Fruit fly (Drosophila melanogaster): ENCODE data around the gene CG9525.
A peak's percentile ranks its signal among the peaks of the same experiment; 100 is the strongest.

Gene CG9525

DNA sequence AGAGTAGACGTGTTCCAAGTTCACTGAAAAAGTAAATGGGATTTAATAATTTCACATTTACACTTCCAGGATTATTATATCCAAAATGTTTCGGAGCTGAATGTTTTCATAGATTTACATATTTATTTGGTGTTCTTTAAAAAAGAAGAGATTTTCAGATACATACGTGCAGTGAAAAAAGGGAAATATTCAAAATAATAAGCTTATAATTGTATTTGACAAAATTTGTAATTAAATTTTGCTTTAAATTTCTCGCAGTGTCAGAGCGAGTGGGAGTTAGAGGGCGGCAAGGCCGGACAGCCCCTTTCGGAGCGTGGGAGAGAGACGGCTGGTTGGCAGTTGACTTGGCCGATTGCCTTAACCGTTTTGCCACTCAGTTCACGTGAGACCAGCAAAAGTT is 25.2 kb downstream of the CG9525 start, which contains the start of gene Tsp29Fb (continued):
- no peak for TF ChIP-seq btn (GFP tag; optimal IDR thresholded peaks at IDR 0.05)
- peak; percentile 76 for TF ChIP-seq lilli (GFP tag; optimal IDR thresholded peaks at IDR 0.05)
- no peak for TF ChIP-seq trem (tag; optimal IDR thresholded peaks at IDR 0.05)
- TF ChIP-seq phol (tag; optimal IDR thresholded peaks at IDR 0.05), result peak; percentile 69
- TF ChIP-seq Bgb (GFP tag; IDR thresholded peaks at IDR 0.05; ENCODE audit: partially characterized antibody), result no peak
- TF ChIP-seq gfzf (GFP tag; optimal IDR thresholded peaks at IDR 0.05), result no peak
- TF ChIP-seq jing (GFP tag; optimal IDR thresholded peaks at IDR 0.05), result peak; percentile 34
- no peak for TF ChIP-seq NC2α (GFP tag; optimal IDR thresholded peaks at IDR 0.05)
- no peak for TF ChIP-seq Lpt (GFP tag; optimal IDR thresholded peaks at IDR 0.05)
- TF ChIP-seq CG13424 (tag; optimal IDR thresholded peaks at IDR 0.05), result peak; percentile 87
- TF ChIP-seq CG10321 (GFP tag; IDR thresholded peaks at IDR 0.05), result peak; percentile 49; the same call in 1 of the 2 replicates
- TF ChIP-seq Fer2 (tag; optimal IDR thresholded peaks at IDR 0.05), result peak; percentile 55
- peak in 1 of 2 experiments; percentile 68 for TF ChIP-seq Eip74EF (GFP tag; optimal IDR thresholded peaks at IDR 0.05)
- TF ChIP-seq hkb (optimal IDR thresholded peaks at IDR 0.05), result no peak
- peak; percentile 83 for TF ChIP-seq hkb (GFP tag; IDR thresholded peaks at IDR 0.05)
- TF ChIP-seq CG1602 (GFP tag; optimal IDR thresholded peaks at IDR 0.05), result peak; percentile 49
- TF ChIP-seq hb (GFP tag; IDR thresholded peaks at IDR 0.05; ENCODE audit: partially characterized antibody), result no peak
- TF ChIP-seq CG15696 (tag; optimal IDR thresholded peaks at IDR 0.05), result peak; percentile 20
- peak; percentile 71 for TF ChIP-seq CG7786 (GFP tag; optimal IDR thresholded peaks at IDR 0.05)
- TF ChIP-seq CG17328 (GFP tag; IDR thresholded peaks at IDR 0.05), result no peak
- no peak for TF ChIP-seq amos (GFP tag; IDR thresholded peaks at IDR 0.05; ENCODE audit: partially characterized antibody)
- TF ChIP-seq Xrp1 (GFP tag; IDR thresholded peaks at IDR 0.05), result peak; percentile 53; the same call in 1 of the 2 replicates
- TF ChIP-seq Opbp (GFP tag; IDR thresholded peaks at IDR 0.05; ENCODE audit: partially characterized antibody), result no peak
- TF ChIP-seq CG14014 (GFP tag; IDR thresholded peaks at IDR 0.05), result peak; percentile 73
- no peak for TF ChIP-seq CG17912 (GFP tag; optimal IDR thresholded peaks at IDR 0.05)
- TF ChIP-seq da (GFP tag; optimal IDR thresholded peaks at IDR 0.05), result no peak
- no peak for TF ChIP-seq p53 (GFP tag; optimal IDR thresholded peaks at IDR 0.05)
- peak; percentile 79 for TF ChIP-seq sob (GFP tag; IDR thresholded peaks at IDR 0.05)
- TF ChIP-seq CG6813 (GFP tag; optimal IDR thresholded peaks at IDR 0.05), result peak; percentile 54
- TF ChIP-seq CG12769 (tag; optimal IDR thresholded peaks at IDR 0.05), result peak; percentile 66
- no peak for TF ChIP-seq CG17186 (GFP tag; optimal IDR thresholded peaks at IDR 0.05)
- peak; percentile 72 for TF ChIP-seq HHEX (GFP tag; optimal IDR thresholded peaks at IDR 0.05)
- no peak for TF ChIP-seq CG2199 (GFP tag; IDR thresholded peaks at IDR 0.05)
- TF ChIP-seq croc (GFP tag; conservative IDR thresholded peaks at IDR 0.05), result peak; percentile 35; the same call in 1 of the 3 replicates
- TF ChIP-seq Kr (GFP tag; optimal IDR thresholded peaks at IDR 0.05), result no peak
- TF ChIP-seq C15 (GFP tag; IDR thresholded peaks at IDR 0.05), result 0 out of 3 replicates have a peak, but pooled peaks have one; percentile 50
- TF ChIP-seq Med (GFP tag), result peak; percentile 89
- TF ChIP-seq CG13287 (GFP tag; IDR thresholded peaks at IDR 0.05; ENCODE audit: partially characterized antibody), result no peak
- TF ChIP-seq CG2712 (tag; optimal IDR thresholded peaks at IDR 0.05), result peak; percentile 73
- TF ChIP-seq CG6654 (GFP tag; optimal IDR thresholded peaks at IDR 0.05), result peak; percentile 19
- TF ChIP-seq CG4360 (GFP tag; IDR thresholded peaks at IDR 0.05), result no peak
- TF ChIP-seq CG6854 (GFP tag; optimal IDR thresholded peaks at IDR 0.05), result peak; percentile 49
- no peak for TF ChIP-seq pros (GFP tag; optimal IDR thresholded peaks at IDR 0.05)
- TF ChIP-seq CG30431 (GFP tag; optimal IDR thresholded peaks at IDR 0.05), result peak; percentile 5
- peak; percentile 80 for TF ChIP-seq CG12391 (tag; optimal IDR thresholded peaks at IDR 0.05)
- TF ChIP-seq danr (GFP tag; IDR thresholded peaks at IDR 0.05), result no peak
- no peak for TF ChIP-seq Tbp (GFP tag; optimal IDR thresholded peaks at IDR 0.05)
- no peak for TF ChIP-seq Dfd (GFP tag; optimal IDR thresholded peaks at IDR 0.05)
- no peak for TF ChIP-seq CG11696 (GFP tag; IDR thresholded peaks at IDR 0.05)
- TF ChIP-seq CG12299 (tag; optimal IDR thresholded peaks at IDR 0.05), result peak; percentile 72
- peak; percentile 45 for TF ChIP-seq NC2β (GFP tag; optimal IDR thresholded peaks at IDR 0.05)

Data from whole organism, embryonic.